Worm (Caenorhabditis elegans): ENCODE results near the gene sqst-1.

- TF ChIP-seq nhr-19 (GFP tag; conservative IDR thresholded peaks at IDR 0.05) = no peak
- TF ChIP-seq snu-23 (GFP tag; optimal IDR thresholded peaks at IDR 0.05) = no peak
- no peak for TF ChIP-seq zag-1 (tag; optimal IDR thresholded peaks at IDR 0.05)
- no peak for TF ChIP-seq nhr-237 (tag; optimal IDR thresholded peaks at IDR 0.05)
- TF ChIP-seq unc-62 (GFP tag; optimal IDR thresholded peaks at IDR 0.05) = no peak
- TF ChIP-seq lsy-2 (tag; optimal IDR thresholded peaks at IDR 0.05) = no peak
- no peak for TF ChIP-seq pax-3 (tag; optimal IDR thresholded peaks at IDR 0.05)
- TF ChIP-seq unc-86 (tag; optimal IDR thresholded peaks at IDR 0.05) = no peak
Measured at ce11 chrIV:12052461-12052860, 18.4 kb downstream of the sqst-1 start.
